Fruit fly (Drosophila melanogaster): Measurements from ENCODE around the gene CG32369.

- TF ChIP-seq CG8478 (optimal IDR thresholded peaks at IDR 0.05), result no peak
- TF ChIP-seq CTCF (optimal IDR thresholded peaks at IDR 0.05), result no peak
These were observed 1.3 kb upstream of the CG32369 start for dm6 chr3L:7810924-7811323.
